Worm (Caenorhabditis elegans) whole organism, midembryonic: ENCODE data around the gene Y37E11AL.2.

Experiments
- T22C8.4 ChIP-seq: fragments of 200-800 bp; sonication (Bioruptor generic); IDR thresholded peaks from 2 replicates; pipeline ENCODE4 v1.3.6; 2022; ENCODE audit warnings: missing genetic modification characterization, missing compliant biosample characterization
- cog-1 ChIP-seq: sonication (generic microtip); optimal IDR thresholded peaks from 2 replicates; lab custom pipeline; 2016; ENCODE audit warnings: missing genetic modification characterization, missing compliant biosample characterization
- flt-1 ChIP-seq: fragments of 200-800 bp; sonication (Bioruptor generic); IDR thresholded peaks from 2 replicates; pipeline ENCODE4 v1.3.6; 2022; ENCODE audit warnings: missing genetic modification characterization, missing compliant biosample characterization
- klf-2 ChIP-seq: fragments of 200-800 bp; sonication (Bioruptor generic); conservative IDR thresholded peaks from 2 replicates; pipeline ENCODE4 v1.3.6; 2022; ENCODE audit warnings: missing genetic modification reagents, missing genetic modification characterization, missing compliant biosample characterization
- med-1 ChIP-seq: sonication (generic microtip); optimal IDR thresholded peaks from 2 replicates; lab custom pipeline; 2017; ENCODE audit warnings: missing genetic modification characterization, mild to moderate bottlenecking, missing compliant biosample characterization, antibody characterized with exemption, missing genetic modification reagents; ENCODE audit not compliant: insufficient read depth
- ref-1 ChIP-seq: fragments of 200-800 bp; sonication (Bioruptor generic); conservative IDR thresholded peaks from 2 replicates; pipeline ENCODE4 v1.3.6; 2022; ENCODE audit warnings: missing genetic modification reagents, missing genetic modification characterization, missing compliant biosample characterization
- tab-1 ChIP-seq: fragments of 200-800 bp; sonication (Bioruptor generic); IDR thresholded peaks from 2 replicates; pipeline ENCODE4 v1.3.6; 2022; ENCODE audit warnings: missing genetic modification characterization, missing compliant biosample characterization
- ztf-23 ChIP-seq: fragments of 200-800 bp; sonication (Bioruptor generic); IDR thresholded peaks from 2 replicates; pipeline ENCODE4 v1.3.6; 2022; ENCODE audit warnings: missing genetic modification reagents, missing genetic modification characterization, missing compliant biosample characterization
- ztf-29 ChIP-seq: fragments of 200-800 bp; sonication (Bioruptor generic); IDR thresholded peaks from 2 replicates; pipeline ENCODE4 v1.3.6; 2022; ENCODE audit warnings: missing genetic modification reagents, missing genetic modification characterization, missing compliant biosample characterization

Gene Y37E11AL.2

DNA sequence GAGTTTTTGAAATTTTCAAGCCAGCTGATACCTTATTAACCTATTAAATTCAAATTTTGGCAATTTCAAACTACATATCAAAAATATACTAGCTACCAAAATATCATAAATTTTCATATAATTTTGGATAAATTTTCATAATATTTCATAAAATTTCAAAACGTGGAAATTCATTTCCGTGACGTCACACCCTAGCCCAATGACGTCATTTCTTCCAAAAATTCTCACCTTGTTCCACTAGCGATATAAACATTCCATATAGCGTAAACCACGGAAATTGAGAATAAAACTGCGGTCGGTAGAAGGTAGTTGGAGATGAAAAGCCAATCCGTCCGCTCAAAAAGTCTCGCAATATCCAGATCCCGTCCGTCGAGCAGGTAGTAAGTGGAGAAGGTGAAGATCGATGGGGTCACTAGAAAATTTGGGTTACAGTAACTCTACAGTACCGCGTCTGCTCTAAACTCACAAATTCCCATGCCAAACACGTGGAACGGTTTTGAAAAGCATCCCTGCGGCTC is 37.1 kb upstream of the Y37E11AL.2 start:
- no peak for TF ChIP-seq med-1 (GFP tag; lab: Kevin White, UChicago)
- no peak for TF ChIP-seq ztf-23 (GFP tag; lab: Robert Waterston, UW)
- no peak for TF ChIP-seq T22C8.4 (GFP tag; lab: Robert Waterston, UW)
- TF ChIP-seq ztf-29 (GFP tag; lab: Robert Waterston, UW) = no peak
- no peak for TF ChIP-seq ref-1 (GFP tag; lab: Robert Waterston, UW)
- TF ChIP-seq cog-1 = no peak
- no peak for TF ChIP-seq tab-1 (GFP tag; lab: Robert Waterston, UW)
- no peak for TF ChIP-seq flt-1 (GFP tag; lab: Robert Waterston, UW)
- no peak for TF ChIP-seq klf-2 (GFP tag; lab: Robert Waterston, UW)

DNA sequence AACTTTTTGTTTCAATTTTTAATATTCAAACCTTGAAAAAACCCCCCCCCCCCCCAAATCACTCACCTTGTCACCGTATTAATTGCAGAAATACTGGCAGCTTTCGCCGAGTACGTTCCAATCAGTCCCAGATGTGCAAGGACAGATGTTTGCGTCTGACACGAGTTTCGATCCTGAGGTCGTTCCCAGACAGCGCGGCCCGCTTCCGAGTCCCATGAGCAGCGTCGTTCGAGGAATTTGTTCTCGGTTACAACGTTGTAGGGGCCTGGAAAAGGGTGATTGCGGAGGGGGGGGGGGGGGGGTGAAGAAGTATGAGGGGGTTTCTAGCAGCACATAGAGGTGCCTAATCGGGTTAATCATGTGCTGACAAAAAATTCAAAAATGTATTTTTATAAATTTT is 35.4 kb upstream of the Y37E11AL.2 start:
- TF ChIP-seq ztf-29 (GFP tag; lab: Robert Waterston, UW) = no peak
- TF ChIP-seq ref-1 (GFP tag; lab: Robert Waterston, UW) = no peak
- TF ChIP-seq med-1 (GFP tag; lab: Kevin White, UChicago) = no peak
- TF ChIP-seq ztf-23 (GFP tag; lab: Robert Waterston, UW) = no peak
- TF ChIP-seq T22C8.4 (GFP tag; lab: Robert Waterston, UW) = no peak
- no peak for TF ChIP-seq tab-1 (GFP tag; lab: Robert Waterston, UW)
- no peak for TF ChIP-seq flt-1 (GFP tag; lab: Robert Waterston, UW)
- TF ChIP-seq klf-2 (GFP tag; lab: Robert Waterston, UW) = no peak
- TF ChIP-seq cog-1 = no peak

DNA sequence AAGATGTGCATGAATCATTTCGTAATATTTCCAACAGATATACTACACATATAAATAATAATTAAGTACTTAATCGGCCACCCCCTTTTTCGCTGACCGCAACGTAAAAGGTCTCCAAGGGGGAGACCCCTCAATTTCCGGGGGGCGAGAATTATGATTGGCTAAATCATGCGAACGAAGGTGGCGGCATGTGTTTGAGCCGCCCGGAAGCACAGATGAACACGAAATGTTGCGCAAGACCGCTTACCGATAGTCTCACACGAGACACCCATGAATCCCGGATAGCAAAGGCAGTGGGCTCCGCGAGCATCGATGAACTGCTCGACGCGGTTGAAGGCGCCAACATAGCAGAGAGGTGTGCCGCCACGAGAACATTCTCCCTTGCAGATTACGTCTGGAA is 33.2 kb upstream of the Y37E11AL.2 start:
- TF ChIP-seq tab-1 (GFP tag; lab: Robert Waterston, UW) (no peak), flt-1 (GFP tag; lab: Robert Waterston, UW) (no peak), ztf-23 (GFP tag; lab: Robert Waterston, UW) (no peak), cog-1 (no peak), klf-2 (GFP tag; lab: Robert Waterston, UW) (no peak), ztf-29 (GFP tag; lab: Robert Waterston, UW) (no peak), ref-1 (GFP tag; lab: Robert Waterston, UW) (no peak), med-1 (GFP tag; lab: Kevin White, UChicago) (no peak), T22C8.4 (GFP tag; lab: Robert Waterston, UW) (no peak)

DNA sequence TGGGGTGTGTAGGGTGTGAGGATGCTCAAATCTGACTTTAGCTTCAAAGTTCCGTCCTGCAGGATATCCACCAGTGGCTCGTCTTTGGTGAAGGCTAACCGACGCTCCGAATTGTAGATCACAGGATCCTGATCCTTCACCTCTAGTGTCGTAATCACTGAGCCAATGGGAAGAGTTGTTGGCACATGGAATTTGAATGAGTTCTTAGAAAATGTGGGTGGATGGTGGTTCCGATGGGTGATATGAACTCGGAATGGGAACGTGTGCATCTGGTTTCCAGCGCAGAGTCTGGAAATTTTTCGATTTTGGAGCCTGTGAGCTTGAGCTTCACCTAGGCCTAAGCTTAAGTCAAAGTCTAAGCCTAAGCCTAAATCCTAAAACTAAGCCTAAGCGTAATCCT is 31.8 kb upstream of the Y37E11AL.2 start:
- TF ChIP-seq cog-1 = no peak
- TF ChIP-seq med-1 (GFP tag; lab: Kevin White, UChicago) = no peak
- TF ChIP-seq tab-1 (GFP tag; lab: Robert Waterston, UW) = no peak
- TF ChIP-seq klf-2 (GFP tag; lab: Robert Waterston, UW) = no peak
- TF ChIP-seq T22C8.4 (GFP tag; lab: Robert Waterston, UW) = no peak

DNA sequence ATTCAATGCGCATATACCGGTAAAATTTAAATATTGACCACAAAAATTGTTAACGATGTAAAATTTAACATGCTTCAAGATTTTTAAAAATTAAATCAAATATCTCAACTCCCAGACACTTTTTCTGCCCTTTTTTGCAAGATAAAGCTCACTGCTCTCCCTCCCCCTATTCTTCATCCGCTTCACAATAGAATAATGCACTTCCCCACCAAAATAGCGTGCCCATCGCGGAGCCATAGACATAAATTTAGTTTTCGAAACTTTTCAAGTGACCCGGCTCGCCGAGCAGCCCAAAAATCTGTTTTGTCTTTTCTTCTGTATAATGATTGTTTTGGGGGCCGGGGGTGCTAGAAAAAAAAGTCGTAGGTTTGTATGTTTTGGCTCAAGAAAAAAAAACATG is 30.5 kb upstream of the Y37E11AL.2 start:
- TF ChIP-seq ztf-23 (GFP tag; lab: Robert Waterston, UW) (no peak), T22C8.4 (GFP tag; lab: Robert Waterston, UW) (no peak)

DNA sequence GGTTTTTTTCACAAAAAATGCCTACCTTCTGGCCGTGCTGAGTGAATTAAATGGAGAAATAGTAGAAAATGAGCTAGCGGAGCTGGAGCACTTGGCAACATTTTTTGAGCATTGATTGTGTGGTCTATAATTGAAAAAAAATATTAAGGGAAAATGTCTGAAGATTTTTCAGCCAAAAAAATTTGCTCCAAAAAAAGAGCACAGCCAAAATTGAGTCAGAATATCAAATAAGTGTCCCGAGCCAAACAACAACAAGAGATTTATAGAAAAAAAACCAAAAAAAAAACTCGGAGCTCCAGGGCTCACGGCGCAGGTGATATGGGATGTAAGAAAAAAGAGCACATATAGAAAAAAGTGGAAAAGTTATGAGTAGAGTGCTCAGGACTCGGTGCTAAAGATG is 29.7 kb upstream of the Y37E11AL.2 start, which contains the start of gene fmil-1:
Gene fmil-1, minus strand, starts transcription at position 101 of the 400 bp plus-strand sequence.
- TF ChIP-seq cog-1 (no peak), T22C8.4 (GFP tag; lab: Robert Waterston, UW) (no peak), tab-1 (GFP tag; lab: Robert Waterston, UW) (no peak), flt-1 (GFP tag; lab: Robert Waterston, UW) (no peak), ztf-23 (GFP tag; lab: Robert Waterston, UW) (no peak), klf-2 (GFP tag; lab: Robert Waterston, UW) (no peak), med-1 (GFP tag; lab: Kevin White, UChicago) (no peak), ztf-29 (GFP tag; lab: Robert Waterston, UW) (no peak), ref-1 (GFP tag; lab: Robert Waterston, UW) (no peak)

DNA sequence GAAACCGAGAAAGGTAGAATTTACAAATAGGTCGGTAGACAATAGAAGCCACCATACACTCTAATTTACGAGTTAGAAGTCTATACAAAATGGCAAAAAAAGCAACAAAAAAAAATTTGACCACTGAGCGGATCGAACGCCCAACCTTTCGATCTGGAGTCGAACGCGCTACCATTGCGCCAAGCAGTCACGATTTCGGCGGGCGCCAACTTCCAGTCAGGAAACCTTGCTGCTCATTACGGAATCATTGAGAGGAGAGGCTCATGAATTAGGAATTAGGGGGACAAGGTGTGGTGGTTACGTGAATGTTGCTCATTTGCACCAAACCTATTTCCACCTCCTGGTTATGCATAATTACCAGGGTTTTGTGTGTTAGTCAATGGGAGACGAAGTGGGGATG is 16.5 kb upstream of the Y37E11AL.2 start:
- no peak for TF ChIP-seq klf-2 (GFP tag; lab: Robert Waterston, UW)

DNA sequence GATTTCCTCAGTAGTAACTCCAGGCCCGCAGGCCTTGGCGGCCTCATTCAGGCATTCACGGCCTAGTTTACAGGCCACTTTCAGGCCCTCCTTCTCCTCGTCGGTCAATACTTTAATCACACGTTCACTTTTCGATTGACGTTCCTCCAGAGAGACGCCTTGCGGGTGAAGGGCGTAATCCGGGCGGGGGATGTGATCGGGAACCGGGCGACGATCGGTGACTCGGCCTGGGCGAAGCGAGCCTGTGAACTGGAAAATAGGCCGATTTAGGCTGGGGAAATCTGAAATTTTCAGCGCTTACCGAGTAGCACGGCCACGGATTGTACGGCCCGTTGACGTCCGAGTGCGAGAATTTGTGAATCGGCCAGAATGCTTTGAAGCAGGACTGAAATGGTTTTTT is 12.0 kb upstream of the Y37E11AL.2 start:
- no peak for TF ChIP-seq med-1 (GFP tag; lab: Kevin White, UChicago)
- no peak for TF ChIP-seq klf-2 (GFP tag; lab: Robert Waterston, UW)
- no peak for TF ChIP-seq flt-1 (GFP tag; lab: Robert Waterston, UW)
- no peak for TF ChIP-seq cog-1
- TF ChIP-seq ztf-23 (GFP tag; lab: Robert Waterston, UW) = no peak
- TF ChIP-seq tab-1 (GFP tag; lab: Robert Waterston, UW) = no peak
- no peak for TF ChIP-seq ztf-29 (GFP tag; lab: Robert Waterston, UW)

DNA sequence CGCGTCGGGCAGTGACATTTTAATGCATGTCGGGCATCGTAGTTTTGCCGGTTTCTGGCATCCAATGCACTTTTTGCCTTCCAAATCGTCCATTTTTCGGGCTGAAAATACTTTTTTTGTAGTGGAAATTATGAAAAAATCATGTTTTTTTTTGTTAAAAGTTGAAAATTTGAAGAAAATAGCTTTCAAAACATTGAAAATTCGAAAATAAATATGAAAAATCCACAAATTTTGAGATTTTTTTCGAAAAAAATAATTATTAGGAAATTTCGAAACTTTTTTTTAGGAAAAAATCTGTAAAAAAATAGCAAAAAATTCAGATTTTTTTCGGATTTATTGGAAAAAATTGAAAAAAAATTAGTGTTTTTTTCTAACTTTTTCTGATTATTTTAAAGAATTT is 11.5 kb upstream of the Y37E11AL.2 start, which contains the start of gene map-1:
Gene map-1, minus strand, starts transcription at position 101 of the 400 bp plus-strand sequence.
- TF ChIP-seq tab-1 (GFP tag; lab: Robert Waterston, UW) (no peak), ref-1 (GFP tag; lab: Robert Waterston, UW) (no peak), T22C8.4 (GFP tag; lab: Robert Waterston, UW) (no peak), flt-1 (GFP tag; lab: Robert Waterston, UW) (no peak), ztf-23 (GFP tag; lab: Robert Waterston, UW) (no peak), klf-2 (GFP tag; lab: Robert Waterston, UW) (no peak), cog-1 (no peak), ztf-29 (GFP tag; lab: Robert Waterston, UW) (no peak), med-1 (GFP tag; lab: Kevin White, UChicago) (no peak)

DNA sequence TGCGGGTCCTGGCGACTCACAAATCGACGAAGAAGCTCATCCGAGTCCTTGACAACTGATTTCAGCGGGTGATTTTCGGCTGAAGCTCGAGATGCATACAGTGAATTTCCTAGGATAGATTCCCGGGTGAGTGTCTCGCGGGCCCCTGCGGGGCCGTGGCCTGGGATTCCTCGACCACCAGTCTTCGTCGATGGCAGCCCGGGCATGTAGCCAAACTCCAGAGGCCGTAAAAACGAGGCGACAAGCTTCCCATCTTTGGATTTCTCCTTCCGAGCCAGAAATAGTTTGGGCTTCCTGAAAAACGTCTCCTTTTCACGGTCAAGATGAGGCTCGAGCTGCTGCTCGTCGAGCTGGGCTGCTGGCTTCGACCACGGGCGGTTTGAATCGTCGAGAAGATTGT is 10.3 kb upstream of the Y37E11AL.2 start:
- no peak for TF ChIP-seq tab-1 (GFP tag; lab: Robert Waterston, UW)
- no peak for TF ChIP-seq T22C8.4 (GFP tag; lab: Robert Waterston, UW)
- no peak for TF ChIP-seq ref-1 (GFP tag; lab: Robert Waterston, UW)
- no peak for TF ChIP-seq flt-1 (GFP tag; lab: Robert Waterston, UW)
- TF ChIP-seq ztf-23 (GFP tag; lab: Robert Waterston, UW) = no peak
- TF ChIP-seq med-1 (GFP tag; lab: Kevin White, UChicago) = no peak
- no peak for TF ChIP-seq ztf-29 (GFP tag; lab: Robert Waterston, UW)
- TF ChIP-seq klf-2 (GFP tag; lab: Robert Waterston, UW) = no peak
- TF ChIP-seq cog-1 = no peak
